Worm (Caenorhabditis elegans) whole organism, L4/young adult: ENCODE data around the gene lips-9.

Experiments
- W03F9.2 ChIP-seq: fragments of 150-350 bp; optimal IDR thresholded peaks from 2 replicates; lab custom pipeline; 2014; ENCODE audit warnings: missing biosample characterization, missing genetic modification characterization
- dao-5 ChIP-seq: sonication (generic microtip); optimal IDR thresholded peaks from 2 replicates; lab custom pipeline; 2016; ENCODE audit warnings: missing genotype, missing genetic modification characterization, moderate library complexity, missing compliant biosample characterization
- him-1 ChIP-seq: sonication (generic microtip); optimal IDR thresholded peaks from 2 replicates; lab custom pipeline; 2016; ENCODE audit warnings: missing genotype, missing genetic modification reagents, missing genetic modification characterization, missing compliant biosample characterization

Gene lips-9

DNA sequence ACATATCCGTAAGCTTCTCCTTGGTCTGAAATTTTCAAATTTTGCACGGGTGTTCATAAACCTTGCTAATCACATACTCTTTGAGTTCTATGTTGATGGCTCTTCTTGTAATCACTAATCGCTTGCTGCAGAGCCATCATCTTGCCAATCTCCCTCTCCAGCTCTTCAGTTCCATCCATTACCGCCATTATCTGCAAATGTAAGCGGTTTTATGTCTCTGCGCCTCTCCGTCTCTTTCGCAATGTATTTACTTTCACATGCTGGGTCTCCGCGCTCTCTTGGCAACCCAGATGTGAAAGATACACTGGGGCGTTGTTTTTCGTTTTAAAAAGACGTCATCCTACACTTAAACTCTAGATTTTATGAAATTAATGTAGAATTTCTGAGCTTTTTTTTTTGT lies 18.1 kb upstream of the lips-9 start:
- TF ChIP-seq him-1 (tag; lab: Kevin White, UChicago) (no peak), W03F9.2 (tag; lab: Kevin White, UChicago) (no peak)

DNA sequence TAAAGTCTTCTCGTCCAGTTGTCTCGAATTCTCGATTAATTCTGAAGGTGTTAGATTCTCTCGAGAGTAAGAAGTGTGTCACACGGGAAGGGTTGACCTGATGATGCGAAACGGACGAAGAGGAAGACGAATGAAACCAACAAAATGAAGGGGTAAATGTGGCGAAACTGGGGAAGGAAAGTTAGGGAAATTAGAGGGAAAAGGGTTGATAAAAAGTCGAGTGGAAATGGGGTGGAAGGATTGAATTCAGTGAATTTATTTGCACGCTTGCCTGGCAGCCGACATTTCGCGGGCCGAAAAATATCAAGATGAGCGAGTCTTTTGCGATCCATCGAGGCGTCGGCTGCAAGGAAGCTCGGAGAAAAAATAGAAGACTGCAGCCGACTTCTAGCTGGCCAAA lies 13.0 kb upstream of the lips-9 start, which contains the start of gene F58G1.7:
Gene F58G1.7 (minus strand): TSS at position 101 of the 400 bp plus-strand sequence.
- TF ChIP-seq him-1 (tag; lab: Kevin White, UChicago): no peak
- TF ChIP-seq dao-5: no peak
- TF ChIP-seq W03F9.2 (tag; lab: Kevin White, UChicago): no peak

- peak; percentile 80 for TF ChIP-seq W03F9.2 (tag; lab: Kevin White, UChicago)
- peak; percentile 82 for TF ChIP-seq him-1 (tag; lab: Kevin White, UChicago)
- TF ChIP-seq dao-5: peak; percentile 85
These were observed 9.5 kb upstream of the lips-9 start for ce11 chrII:12944587-12945126.

ce11 chrII:12942496-12942895 lies 7.3 kb upstream of the lips-9 start:
- TF ChIP-seq him-1 (tag; lab: Kevin White, UChicago) (no peak), dao-5 (no peak), W03F9.2 (tag; lab: Kevin White, UChicago) (no peak)

DNA sequence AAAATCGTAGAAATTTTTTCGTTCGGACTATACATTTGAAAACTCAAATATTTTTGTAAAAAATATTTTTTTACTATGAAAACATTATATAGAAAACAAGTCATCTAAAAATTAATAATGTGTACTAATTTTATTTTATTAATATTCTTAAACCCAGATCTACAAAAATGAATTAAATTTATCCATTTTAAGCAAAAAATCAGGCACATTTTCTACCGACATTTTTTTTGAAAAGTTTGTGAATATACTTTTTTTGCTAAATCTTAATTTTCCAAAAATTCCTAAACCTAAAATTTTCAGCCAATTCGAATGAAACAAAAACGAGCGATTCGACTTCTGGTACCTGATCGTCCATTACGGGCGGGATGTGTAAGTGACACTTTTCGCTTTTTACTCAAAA lies 4.6 kb upstream of the lips-9 start, which contains the start of gene arrd-10:
Gene arrd-10 (plus strand): TSS at position 301 of the 400 bp plus-strand sequence.
- TF ChIP-seq dao-5 (no peak), W03F9.2 (tag; lab: Kevin White, UChicago) (no peak), him-1 (tag; lab: Kevin White, UChicago) (no peak)

ce11 chrII:12939161-12939560 lies 4.0 kb upstream of the lips-9 start:
- TF ChIP-seq W03F9.2 (tag; lab: Kevin White, UChicago) (no peak), dao-5 (no peak), him-1 (tag; lab: Kevin White, UChicago) (no peak)

DNA sequence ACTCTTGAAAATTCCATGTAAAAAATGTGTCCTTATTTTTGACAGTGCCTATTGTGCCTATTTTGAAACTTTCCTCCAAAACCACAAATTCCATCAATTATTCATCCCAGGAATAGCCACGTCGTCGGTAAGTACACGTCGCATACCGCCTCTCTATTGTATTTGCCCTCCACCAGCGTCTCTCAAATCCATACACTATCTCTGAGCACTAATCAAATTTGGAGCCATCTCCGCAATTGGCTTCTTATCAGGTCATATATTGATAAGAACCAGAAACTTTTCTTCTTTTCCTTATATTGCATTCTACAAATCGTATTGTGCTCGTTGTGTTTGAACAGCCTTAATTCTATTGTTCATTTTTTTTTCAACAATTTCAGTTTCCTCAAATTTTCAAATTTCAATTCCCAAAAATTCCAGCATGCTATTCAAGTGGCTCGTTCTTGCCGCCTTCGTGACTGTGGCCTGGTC lies 3.7 kb downstream of the lips-9 start, which contains the start of gene dct-18:
Gene dct-18 (plus strand): TSS at position 418 of the 468 bp plus-strand sequence.
- TF ChIP-seq W03F9.2 (tag; lab: Kevin White, UChicago) (no peak), him-1 (tag; lab: Kevin White, UChicago) (no peak), dao-5 (no peak)

DNA sequence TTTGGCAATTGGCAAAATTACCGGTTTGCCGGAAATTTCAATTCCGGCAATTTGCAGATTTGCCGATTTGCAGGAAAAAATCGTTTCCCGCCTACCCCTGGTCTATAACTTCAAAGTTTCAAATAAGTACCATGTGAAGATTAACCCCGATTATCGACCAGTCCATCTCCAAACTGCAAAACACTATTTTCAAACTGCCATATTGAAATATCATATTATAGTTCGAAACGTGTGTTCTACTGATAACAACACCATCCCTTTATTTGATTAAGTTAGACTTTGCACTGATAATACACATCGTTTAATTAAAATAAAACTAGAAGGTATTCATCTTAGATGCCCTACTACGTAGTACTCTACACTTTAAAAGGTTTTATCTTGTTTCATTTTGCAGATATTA lies 5.0 kb downstream of the lips-9 start:
- TF ChIP-seq W03F9.2 (tag; lab: Kevin White, UChicago) (no peak), dao-5 (no peak), him-1 (tag; lab: Kevin White, UChicago) (no peak)

DNA sequence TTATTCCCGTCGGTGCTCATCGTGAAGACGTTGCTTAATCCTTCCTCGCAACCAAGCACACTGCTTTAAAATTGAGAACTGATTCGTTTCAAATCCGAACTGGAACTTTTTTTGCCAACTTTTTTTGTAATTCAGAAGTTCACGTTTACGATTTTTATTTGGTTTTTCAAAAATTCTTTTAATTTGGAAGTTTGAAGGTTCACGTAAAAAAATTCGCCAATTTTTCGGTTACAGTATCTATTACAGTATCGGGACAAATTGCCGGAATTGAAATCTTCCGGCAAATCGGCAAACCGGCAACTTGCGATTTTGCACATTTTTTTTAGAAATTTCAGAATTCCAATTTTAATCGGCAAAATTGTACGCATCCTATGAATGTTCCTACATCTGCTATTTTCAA lies 6.9 kb downstream of the lips-9 start, which contains the start of gene F58G1.3:
Gene F58G1.3 (minus strand): TSS at position 101 of the 400 bp plus-strand sequence.
- TF ChIP-seq W03F9.2 (tag; lab: Kevin White, UChicago) (no peak), dao-5 (no peak), him-1 (tag; lab: Kevin White, UChicago) (no peak)

- TF ChIP-seq him-1 (tag; lab: Kevin White, UChicago) (no peak), dao-5 (no peak), W03F9.2 (tag; lab: Kevin White, UChicago) (no peak)
These were observed 9.6 kb downstream of the lips-9 start, which contains the start of gene F58G1.8 for ce11 chrII:12925551-12925950. F58G1.8 (minus strand) TSS chrII:12925651.

DNA sequence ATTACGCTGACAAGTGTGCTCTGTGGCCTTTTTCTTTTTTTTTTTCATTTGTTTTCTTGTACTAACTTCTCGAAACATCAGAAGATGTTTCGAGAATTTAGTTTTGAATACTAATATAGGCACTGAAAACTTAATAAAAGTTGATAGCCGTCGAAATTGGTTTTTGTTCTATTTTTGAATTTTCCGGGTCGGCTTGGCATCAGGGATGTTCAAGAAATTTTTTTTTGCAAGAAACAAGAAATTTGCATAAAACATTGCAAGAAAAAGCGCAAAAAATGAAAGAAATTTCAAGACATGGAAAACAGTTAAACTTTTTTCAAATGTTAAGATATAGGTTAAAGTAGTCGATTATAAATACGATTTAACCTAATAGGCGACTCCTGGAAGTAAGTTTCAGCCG lies 11.9 kb downstream of the lips-9 start:
- TF ChIP-seq W03F9.2 (tag; lab: Kevin White, UChicago) (no peak), dao-5 (no peak), him-1 (tag; lab: Kevin White, UChicago) (no peak)

DNA sequence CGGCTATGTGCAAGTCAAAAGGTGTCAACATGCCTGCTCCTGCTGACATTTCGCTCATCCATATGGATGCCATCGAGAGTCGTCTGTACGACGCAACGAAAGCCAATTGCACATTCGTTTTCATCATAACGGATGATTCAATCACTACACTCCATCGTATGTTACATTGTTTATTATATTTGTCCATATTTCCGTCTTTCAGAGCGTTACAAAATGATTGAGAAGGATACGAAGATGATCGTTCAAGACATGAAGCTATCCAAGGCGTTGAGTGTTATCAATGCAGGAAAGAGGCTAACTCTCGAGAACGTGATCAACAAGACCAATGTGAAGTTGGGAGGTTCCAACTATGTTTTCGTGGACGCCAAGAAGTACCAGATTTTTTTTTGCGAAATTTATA lies 13.7 kb downstream of the lips-9 start:
- TF ChIP-seq W03F9.2 (tag; lab: Kevin White, UChicago) (no peak), him-1 (tag; lab: Kevin White, UChicago) (no peak), dao-5 (no peak)

ce11 chrII:12918960-12919553 lies 16.1 kb downstream of the lips-9 start, which contains the start of the genes F58G1.2 and wago-4:
F58G1.2 (minus strand) TSS chrII:12919010.
wago-4 (plus strand) TSS chrII:12919551.
- TF ChIP-seq dao-5: no peak
- no peak for TF ChIP-seq him-1 (tag; lab: Kevin White, UChicago)
- TF ChIP-seq W03F9.2 (tag; lab: Kevin White, UChicago): peak; percentile 65

DNA sequence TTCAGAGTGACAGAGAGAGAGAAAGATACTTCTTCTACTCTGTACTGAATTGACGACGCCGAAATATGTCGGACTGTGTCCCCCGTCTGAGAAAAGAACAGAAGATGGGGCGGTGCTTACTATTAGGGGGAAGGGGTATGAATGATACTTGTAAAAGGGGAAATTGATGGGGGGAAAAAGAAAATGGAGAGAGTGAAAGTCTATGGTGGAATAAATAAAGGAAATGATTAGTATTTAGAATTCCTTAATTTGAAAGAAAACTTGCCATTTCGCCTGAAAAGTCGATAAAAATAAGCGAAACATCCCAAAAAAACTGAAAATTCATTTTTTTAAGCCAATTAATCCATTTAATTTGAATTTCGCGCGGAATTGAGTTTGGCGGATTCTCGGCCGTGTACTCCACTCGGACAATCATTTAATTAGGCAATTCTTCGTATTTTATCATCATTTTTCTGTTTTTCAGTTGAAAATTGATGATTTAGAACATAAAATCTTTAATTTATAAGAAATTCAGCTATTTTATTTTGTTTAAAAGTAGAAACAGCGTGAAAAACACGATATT lies 20.6 kb downstream of the lips-9 start, which contains the start of gene F35C5.12:
Gene F35C5.12 (minus strand): TSS at position 51 of the 562 bp plus-strand sequence.
- no peak for TF ChIP-seq dao-5
- no peak for TF ChIP-seq W03F9.2 (tag; lab: Kevin White, UChicago)
- no peak for TF ChIP-seq him-1 (tag; lab: Kevin White, UChicago)
